Worm (Caenorhabditis elegans): Measurements from ENCODE around the gene C25H3.15.

- no peak for TF ChIP-seq lin-13 (GFP tag; optimal IDR thresholded peaks at IDR 0.05)
- no peak for TF ChIP-seq unc-39 (tag; optimal IDR thresholded peaks at IDR 0.05)
Measured at ce11 chrII:5619298-5619697, 45.8 kb upstream of the C25H3.15 start, which contains the start of gene dhs-6.

Data from whole organism, L2 larva.